Worm (Caenorhabditis elegans) whole organism, L4 larva: ENCODE measurements around the gene folt-1.

Source experiments
- D1046.2 ChIP-seq: fragments of 200-800 bp; sonication (Bioruptor generic); IDR thresholded peaks from 2 replicates; pipeline ENCODE4 v1.3.6; 2022; ENCODE audit warnings: missing genetic modification characterization, missing compliant biosample characterization
- F26F4.8 ChIP-seq: fragments of 200-800 bp; sonication (Bioruptor generic); conservative IDR thresholded peaks from 2 replicates; pipeline ENCODE4 v1.3.6; 2022; ENCODE audit warnings: missing genetic modification characterization, missing compliant biosample characterization
- R02D3.7 ChIP-seq: fragments of 150-350 bp; sonication (generic microtip); optimal IDR thresholded peaks from 3 replicates; lab custom pipeline; 2014; ENCODE audit warnings: missing biosample characterization, missing genetic modification characterization
- Y105C5A.15 ChIP-seq: fragments of 200-800 bp; sonication (Bioruptor generic); IDR thresholded peaks from 2 replicates; pipeline ENCODE4 v1.3.6; 2022; ENCODE audit warnings: missing genetic modification characterization, missing compliant biosample characterization
- ZK337.2 ChIP-seq: fragments of 200-800 bp; sonication (Bioruptor generic); IDR thresholded peaks from 2 replicates; pipeline ENCODE4 v1.3.6; 2022; ENCODE audit warnings: missing genetic modification reagents, missing genetic modification characterization, missing compliant biosample characterization
- ZK546.5 ChIP-seq, 2 experiments: sonication (generic microtip); optimal IDR thresholded peaks; 2 replicates each; lab custom pipeline; 2017; ENCODE audit warnings: missing biosample characterization in 2 of 2, missing genetic modification characterization in 2 of 2
- aha-1 ChIP-seq: fragments of 150-350 bp; peaks from one replicate; lab custom pipeline; 2014; ENCODE audit warnings: missing biosample characterization, missing genetic modification characterization
- ceh-44 ChIP-seq: fragments of 200-800 bp; sonication (Bioruptor generic); IDR thresholded peaks from 2 replicates; pipeline ENCODE4 v1.3.6; 2022; ENCODE audit warnings: missing genetic modification reagents, missing genetic modification characterization, missing compliant biosample characterization
- ces-1 ChIP-seq: fragments of 150-350 bp; sonication (generic microtip); optimal IDR thresholded peaks from 4 replicates; lab custom pipeline; 2014; ENCODE audit warnings: missing biosample characterization, missing genetic modification reagents, missing genetic modification characterization
- ctbp-1 ChIP-seq: fragments of 200-800 bp; sonication (Bioruptor generic); IDR thresholded peaks from 2 replicates; pipeline ENCODE4 v1.3.6; 2022; ENCODE audit warnings: missing genetic modification reagents, missing genetic modification characterization, missing compliant biosample characterization
- daf-12 ChIP-seq: fragments of 150-350 bp; optimal IDR thresholded peaks from 2 replicates; lab custom pipeline; 2014; ENCODE audit warnings: missing biosample characterization, missing genetic modification reagents, missing genetic modification characterization
- dmd-6 ChIP-seq: fragments of 200-800 bp; sonication (Bioruptor generic); IDR thresholded peaks from 2 replicates; pipeline ENCODE4 v1.3.6; 2022; ENCODE audit warnings: missing genetic modification reagents, missing genetic modification characterization, missing compliant biosample characterization
- dve-1 ChIP-seq: sonication (generic microtip); optimal IDR thresholded peaks from 2 replicates; lab custom pipeline; 2017; ENCODE audit warnings: antibody characterized with exemption, mild to moderate bottlenecking, missing genetic modification characterization, missing compliant biosample characterization; ENCODE audit not compliant: insufficient read depth
- egl-27 ChIP-seq: sonication (generic microtip); optimal IDR thresholded peaks from 3 replicates; lab custom pipeline; 2017; ENCODE audit warnings: missing biosample characterization, missing genetic modification reagents, missing genetic modification characterization
- egl-43 ChIP-seq: fragments of 200-800 bp; sonication (Bioruptor generic); IDR thresholded peaks from 2 replicates; pipeline ENCODE4 v1.3.6; 2022; ENCODE audit warnings: missing genetic modification reagents, missing genetic modification characterization, missing compliant biosample characterization
- hif-1 ChIP-seq, 2 experiments: sonication (generic microtip); optimal IDR thresholded peaks; 2 replicates each; lab custom pipeline; 2016 to 2017; ENCODE audit warnings: missing compliant biosample characterization in 2 of 2, missing genetic modification characterization in 2 of 2, missing genetic modification reagents in 2 of 2, missing genotype in 2 of 2, mild to moderate bottlenecking in 1 of 2
- hlh-11 ChIP-seq: fragments of 200-800 bp; sonication (Bioruptor generic); optimal IDR thresholded peaks from 2 replicates; lab custom pipeline; 2018; ENCODE audit warnings: mild to moderate bottlenecking, missing genetic modification characterization, missing compliant biosample characterization
- hlh-30 ChIP-seq: sonication (generic microtip); optimal IDR thresholded peaks from 2 replicates; lab custom pipeline; 2017; ENCODE audit warnings: antibody characterized with exemption, mild to moderate bottlenecking, missing genetic modification characterization, missing compliant biosample characterization; ENCODE audit not compliant: insufficient read depth
- lin-39 ChIP-seq: fragments of 150-350 bp; optimal IDR thresholded peaks from 2 replicates; lab custom pipeline; 2014; ENCODE audit warnings: missing biosample characterization, missing genetic modification reagents, missing genetic modification characterization
- mdl-1 ChIP-seq, 2 experiments: fragments of 150-350 bp in 1 of 2; sonication (generic microtip) in 1 of 2; optimal IDR thresholded peaks; 2 replicates each; lab custom pipeline; 2014 to 2017; ENCODE audit warnings: missing biosample characterization in 2 of 2, missing genetic modification characterization in 2 of 2
- mes-2 ChIP-seq: sonication (generic microtip); optimal IDR thresholded peaks from 2 replicates; lab custom pipeline; 2016; ENCODE audit warnings: missing genotype, mild to moderate bottlenecking, missing genetic modification characterization, missing compliant biosample characterization; ENCODE audit not compliant: poor library complexity, severe bottlenecking
- nhr-111 ChIP-seq: fragments of 200-800 bp; sonication (Bioruptor generic); optimal IDR thresholded peaks from 2 replicates; lab custom pipeline; 2018; ENCODE audit warnings: mild to moderate bottlenecking, missing genetic modification characterization, missing compliant biosample characterization
- nhr-237 ChIP-seq: sonication (generic microtip); optimal IDR thresholded peaks from 2 replicates; lab custom pipeline; 2017; ENCODE audit warnings: missing biosample characterization, missing genetic modification characterization
- nhr-77 ChIP-seq: fragments of 150-350 bp; optimal IDR thresholded peaks from 2 replicates; lab custom pipeline; 2014; ENCODE audit warnings: missing biosample characterization, missing genetic modification characterization
- skn-1 ChIP-seq: fragments of 150-350 bp; optimal IDR thresholded peaks from 2 replicates; lab custom pipeline; 2014; ENCODE audit warnings: missing biosample characterization, missing genetic modification characterization
- snpc-1.2 ChIP-seq: fragments of 200-800 bp; sonication (Bioruptor generic); IDR thresholded peaks from 2 replicates; pipeline ENCODE4 v1.3.6; 2022; ENCODE audit warnings: missing genetic modification reagents, missing genetic modification characterization, missing compliant biosample characterization
- tag-97 ChIP-seq: fragments of 200-800 bp; sonication (Bioruptor generic); IDR thresholded peaks from 2 replicates; pipeline ENCODE4 v1.3.6; 2022; ENCODE audit warnings: missing genetic modification characterization, missing compliant biosample characterization
- unc-39 ChIP-seq: sonication (generic microtip); optimal IDR thresholded peaks from 2 replicates; lab custom pipeline; 2017; ENCODE audit warnings: missing biosample characterization, missing genetic modification characterization
- zfp-2 ChIP-seq: sonication (generic microtip); optimal IDR thresholded peaks from 2 replicates; lab custom pipeline; 2016; ENCODE audit warnings: mild to moderate bottlenecking, missing genetic modification characterization, missing compliant biosample characterization
- zfp-3 ChIP-seq: fragments of 200-800 bp; sonication (Bioruptor generic); conservative IDR thresholded peaks from 2 replicates; pipeline ENCODE4 v1.3.6; 2022; ENCODE audit warnings: missing genetic modification reagents, missing genetic modification characterization, missing compliant biosample characterization
- zip-2 ChIP-seq: fragments of 150-350 bp; optimal IDR thresholded peaks from 2 replicates; lab custom pipeline; 2014; ENCODE audit warnings: missing biosample characterization, missing genetic modification characterization
- ztf-11 ChIP-seq: fragments of 150-350 bp; optimal IDR thresholded peaks from 2 replicates; lab custom pipeline; 2014; ENCODE audit warnings: missing biosample characterization, missing genetic modification characterization

The folt-1 gene

DNA sequence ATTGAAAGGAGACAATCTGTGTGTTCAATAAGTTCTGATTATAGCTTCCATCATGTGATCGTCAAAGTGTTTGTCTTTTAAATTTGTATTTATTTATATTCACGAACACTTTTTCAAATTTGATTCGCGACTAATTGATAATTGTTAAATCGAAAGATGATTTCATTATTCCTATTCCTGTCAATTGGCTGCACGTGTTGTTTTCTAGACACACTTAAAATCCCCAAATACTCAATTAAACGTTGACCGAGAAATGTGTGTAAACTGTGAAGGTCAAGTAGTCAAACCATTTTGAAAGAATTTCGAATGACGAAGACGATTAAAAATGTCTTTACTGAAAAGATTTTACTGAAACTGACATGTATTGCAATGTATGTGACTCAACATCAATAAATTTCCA, 39.7 kb downstream of the folt-1 start:
- TF ChIP-seq zfp-2 (tag; lab: Kevin White, UChicago): no peak
- no peak for TF ChIP-seq zfp-3 (GFP tag; lab: Robert Waterston, UW)
- TF ChIP-seq egl-27 (tag; lab: Kevin White, UChicago): no peak
- TF ChIP-seq dmd-6: no peak
- TF ChIP-seq lin-39 (tag; lab: Kevin White, UChicago): no peak
- TF ChIP-seq ceh-44: no peak
- TF ChIP-seq ces-1 (GFP tag; lab: Kevin White, UChicago): no peak
- TF ChIP-seq F26F4.8 (GFP tag; lab: Robert Waterston, UW): no peak
- TF ChIP-seq daf-12 (tag; lab: Kevin White, UChicago): no peak
- no peak for TF ChIP-seq hlh-30

DNA sequence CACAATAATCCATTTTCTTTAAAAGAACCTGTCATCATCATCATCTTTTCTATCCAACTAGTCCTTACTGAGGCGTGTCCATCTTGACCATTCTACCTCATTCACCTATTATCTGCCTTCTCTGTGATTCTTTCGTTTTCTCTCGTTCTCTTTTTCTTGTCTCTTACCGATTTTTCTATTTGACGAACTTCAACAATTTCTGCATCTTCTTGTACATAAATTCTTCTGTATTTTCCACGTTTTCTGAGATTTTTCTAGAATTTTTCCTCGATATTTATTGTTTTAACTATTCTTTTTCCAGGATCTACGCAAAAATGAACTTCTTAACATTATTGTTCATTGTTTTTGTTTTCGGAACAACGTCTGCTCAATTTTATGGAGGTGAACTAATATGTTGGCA, 41.6 kb downstream of the folt-1 start, which contains the start of gene cnc-10:
cnc-10 (plus strand) TSS at position 301 of the 400 bp plus-strand sequence.
- TF ChIP-seq hlh-11 (no peak), ZK546.5 (tag; optimal IDR thresholded peaks at IDR 0.05; lab: Kevin White, UChicago) (no peak), egl-43 (GFP tag; lab: Robert Waterston, UW) (no peak), unc-39 (tag; lab: Kevin White, UChicago) (no peak), ctbp-1 (GFP tag; lab: Robert Waterston, UW) (no peak), Y105C5A.15 (GFP tag; lab: Robert Waterston, UW) (no peak), ztf-11 (tag; lab: Kevin White, UChicago) (no peak), nhr-237 (tag; lab: Kevin White, UChicago) (no peak), snpc-1.2 (GFP tag; lab: Robert Waterston, UW) (no peak), nhr-77 (tag; lab: Kevin White, UChicago) (no peak), dve-1 (no peak), zip-2 (tag; lab: Kevin White, UChicago) (no peak)

DNA sequence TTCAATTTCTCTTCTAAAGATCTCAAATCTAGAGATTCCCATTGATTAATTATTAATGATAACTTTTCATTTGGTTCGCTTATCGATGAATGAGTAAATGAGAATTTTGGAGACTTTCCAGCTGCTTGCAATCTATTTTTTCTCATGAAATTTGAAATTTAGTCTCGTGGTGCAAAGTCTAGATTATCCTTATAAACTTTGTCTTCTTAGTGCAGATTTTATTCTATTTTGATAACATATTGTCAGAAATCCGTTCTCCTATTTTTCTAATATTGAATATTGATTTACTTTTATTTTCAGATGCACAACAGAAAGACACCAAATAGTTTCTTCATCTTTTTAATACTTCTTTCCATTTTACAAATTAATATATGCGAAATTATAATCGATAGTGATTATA, 49.7 kb downstream of the folt-1 start, which contains the start of gene lgc-49:
lgc-49 (plus strand) TSS at position 301 of the 400 bp plus-strand sequence.
- TF ChIP-seq ztf-11 (tag; lab: Kevin White, UChicago) (no peak), hif-1 (tag; optimal IDR thresholded peaks at IDR 0.05; lab: Kevin White, UChicago) (no peak), ZK337.2 (GFP tag; lab: Robert Waterston, UW) (no peak), aha-1 (tag; lab: Kevin White, UChicago) (no peak), nhr-111 (GFP tag; lab: Kevin White, UChicago) (no peak), dve-1 (no peak), D1046.2 (GFP tag; lab: Robert Waterston, UW) (no peak), R02D3.7 (no peak), mes-2 (tag; lab: Kevin White, UChicago) (no peak), lin-39 (tag; lab: Kevin White, UChicago) (no peak), egl-43 (GFP tag; lab: Robert Waterston, UW) (no peak), mdl-1 (tag; optimal IDR thresholded peaks at IDR 0.05; lab: Kevin White, UChicago) (no peak), skn-1 (no peak), F26F4.8 (GFP tag; lab: Robert Waterston, UW) (no peak), tag-97 (GFP tag; lab: Robert Waterston, UW) (no peak), ZK546.5 (tag; optimal IDR thresholded peaks at IDR 0.05; lab: Kevin White, UChicago) (no peak)
